Fruit fly (Drosophila melanogaster) whole organism, embryonic: ENCODE data around the gene bys.

Experiments
- Atf6 ChIP-seq: fragments of 200-800 bp; sonication (Bioruptor generic); IDR thresholded peaks from 2 replicates; pipeline ENCODE4 v1.3.6; 2022; ENCODE audit warnings: missing biosample characterization, missing genetic modification characterization
- CG10543 ChIP-seq: fragments of 200-800 bp; sonication (Bioruptor generic); optimal IDR thresholded peaks from 3 replicates; lab custom pipeline; 2017; ENCODE audit warnings: missing biosample characterization, mild to moderate bottlenecking, missing genetic modification characterization, moderate library complexity
- CG11696 ChIP-seq: fragments of 200-800 bp; sonication (Bioruptor generic); IDR thresholded peaks from 2 replicates; pipeline ENCODE4 v1.3.6; 2022; ENCODE audit warnings: missing biosample characterization, missing genetic modification characterization
- CG12219 ChIP-seq: fragments of 200-800 bp; sonication (Bioruptor generic); optimal IDR thresholded peaks from 3 replicates; lab custom pipeline; 2018; ENCODE audit warnings: missing biosample characterization, mild to moderate bottlenecking, missing genetic modification characterization
- CG14710 ChIP-seq: fragments of 200-800 bp; sonication (Bioruptor generic); optimal IDR thresholded peaks from 3 replicates; lab custom pipeline; 2019; ENCODE audit warnings: missing biosample characterization, mild to moderate bottlenecking, missing genetic modification characterization, moderate library complexity
- CG15011 ChIP-seq: fragments of 200-800 bp; sonication (Bioruptor generic); optimal IDR thresholded peaks from 3 replicates; lab custom pipeline; 2018; ENCODE audit warnings: missing biosample characterization, mild to moderate bottlenecking, missing genetic modification characterization
- CG16779 ChIP-seq: fragments of 200-800 bp; sonication (Bioruptor generic); IDR thresholded peaks from 2 replicates; pipeline ENCODE4 v1.3.6; 2022; ENCODE audit warnings: missing biosample characterization, missing genetic modification characterization
- CG17802 ChIP-seq: fragments of 200-800 bp; sonication (Bioruptor generic); optimal IDR thresholded peaks from 2 replicates; lab custom pipeline; 2018; ENCODE audit warnings: missing biosample characterization, mild to moderate bottlenecking, missing genetic modification characterization, moderate library complexity
- CG17829 ChIP-seq: fragments of 200-800 bp; optimal IDR thresholded peaks from 2 replicates; lab custom pipeline; 2019; ENCODE audit warnings: missing biosample characterization, mild to moderate bottlenecking, missing genetic modification characterization, moderate library complexity
- CG18476 ChIP-seq: fragments of 200-800 bp; sonication (Bioruptor generic); optimal IDR thresholded peaks from 2 replicates; lab custom pipeline; 2016; ENCODE audit warnings: missing biosample characterization, mild to moderate bottlenecking, missing genetic modification characterization
- CG2120 ChIP-seq: fragments of 200-800 bp; sonication (Bioruptor generic); optimal IDR thresholded peaks from 3 replicates; lab custom pipeline; 2016; ENCODE audit warnings: missing biosample characterization, missing genetic modification characterization
- CG2129 ChIP-seq: fragments of 200-800 bp; sonication (Bioruptor generic); IDR thresholded peaks from 2 replicates; pipeline ENCODE4 v1.3.6; 2022; ENCODE audit warnings: missing biosample characterization, missing genetic modification characterization; ENCODE audit not compliant: partially characterized antibody
- CG3163 ChIP-seq: fragments of 200-800 bp; sonication (Bioruptor generic); optimal IDR thresholded peaks from 3 replicates; lab custom pipeline; 2016; ENCODE audit warnings: missing biosample characterization, missing genetic modification characterization
- CG4617 ChIP-seq: fragments of 200-800 bp; sonication (Bioruptor generic); optimal IDR thresholded peaks from 3 replicates; lab custom pipeline; 2016; ENCODE audit warnings: missing biosample characterization, missing genetic modification characterization, borderline replicate concordance
- CG6683 ChIP-seq: fragments of 200-800 bp; sonication (Bioruptor generic); optimal IDR thresholded peaks from 2 replicates; lab custom pipeline; 2017; ENCODE audit warnings: missing biosample characterization, mild to moderate bottlenecking, missing genetic modification characterization, missing genetic modification reagents
- CG7372 ChIP-seq: fragments of 200-800 bp; sonication (Bioruptor generic); IDR thresholded peaks from 2 replicates; pipeline ENCODE4 v1.3.6; 2022; ENCODE audit warnings: missing biosample characterization, missing genetic modification characterization
- Camta ChIP-seq: fragments of 200-800 bp; sonication (Bioruptor generic); optimal IDR thresholded peaks from 2 replicates; lab custom pipeline; 2016; ENCODE audit warnings: missing biosample characterization, missing genetic modification characterization
- D ChIP-seq, 2 experiments: fragments of 200-800 bp in 1 of 2; fragments of >200 bp in 1 of 2; sonication (Bioruptor generic) in 1 of 2; optimal IDR thresholded peaks; 2 replicates in 1 of 2; 3 replicates in 1 of 2; lab custom pipeline; 2017; ENCODE audit warnings: mild to moderate bottlenecking in 1 of 2, missing biosample characterization in 1 of 2, missing genetic modification characterization in 1 of 2, missing genetic modification reagents in 1 of 2
- D19A ChIP-seq: fragments of 200-800 bp; optimal IDR thresholded peaks from 3 replicates; lab custom pipeline; 2019; ENCODE audit warnings: missing biosample characterization, mild to moderate bottlenecking, missing genetic modification characterization, moderate library complexity
- Deaf1 ChIP-seq: fragments of 200-800 bp; optimal IDR thresholded peaks from 3 replicates; lab custom pipeline; 2019; ENCODE audit warnings: missing biosample characterization, mild to moderate bottlenecking, missing genetic modification characterization, moderate library complexity
- Fer1 ChIP-seq: fragments of 200-800 bp; sonication (Bioruptor generic); optimal IDR thresholded peaks from 2 replicates; lab custom pipeline; 2017; ENCODE audit warnings: missing biosample characterization, mild to moderate bottlenecking, missing genetic modification characterization
- H2.0 ChIP-seq: fragments of 200-800 bp; sonication (Bioruptor generic); IDR thresholded peaks from 2 replicates; pipeline ENCODE4 v1.3.6; 2022; ENCODE audit warnings: missing biosample characterization, missing genetic modification characterization
- Med ChIP-seq: fragments of 200-800 bp; sonication (Bioruptor generic); peaks from one replicate; lab custom pipeline; 2016; ENCODE audit warnings: missing biosample characterization, missing genetic modification characterization, mild to moderate bottlenecking, inconsistent platforms, moderate library complexity
- Meics ChIP-seq: fragments of 200-800 bp; sonication (Bioruptor generic); optimal IDR thresholded peaks from 2 replicates; lab custom pipeline; 2017; ENCODE audit warnings: missing biosample characterization, mild to moderate bottlenecking, missing genetic modification characterization
- Oaz ChIP-seq: fragments of 200-800 bp; sonication (Bioruptor generic); IDR thresholded peaks from 2 replicates; pipeline ENCODE4 v1.3.6; 2022; ENCODE audit warnings: missing biosample characterization, missing genetic modification characterization
- Oli ChIP-seq: fragments of 200-800 bp; sonication (Bioruptor generic); optimal IDR thresholded peaks from 2 replicates; lab custom pipeline; 2018; ENCODE audit warnings: missing biosample characterization, mild to moderate bottlenecking, missing genetic modification characterization, moderate library complexity
- Sox102F ChIP-seq: fragments of 200-800 bp; sonication (Bioruptor generic); optimal IDR thresholded peaks from 2 replicates; lab custom pipeline; 2018; ENCODE audit warnings: missing biosample characterization, mild to moderate bottlenecking, missing genetic modification characterization, moderate library complexity
- btn ChIP-seq: fragments of 200-800 bp; sonication (Bioruptor generic); optimal IDR thresholded peaks from 2 replicates; lab custom pipeline; 2016; ENCODE audit warnings: missing biosample characterization, missing genetic modification characterization
- en ChIP-seq: fragments of 200-800 bp; sonication (Bioruptor generic); optimal IDR thresholded peaks from 2 replicates; lab custom pipeline; 2016; ENCODE audit warnings: missing biosample characterization, missing genetic modification characterization
- fd64A ChIP-seq: fragments of 200-800 bp; sonication (Bioruptor generic); optimal IDR thresholded peaks from 3 replicates; lab custom pipeline; 2018; ENCODE audit warnings: missing biosample characterization, mild to moderate bottlenecking, missing genetic modification characterization
- fu2 ChIP-seq: fragments of 200-800 bp; sonication (Bioruptor generic); optimal IDR thresholded peaks from 2 replicates; lab custom pipeline; 2016; ENCODE audit warnings: missing biosample characterization, missing genetic modification characterization
- hb ChIP-seq: fragments of 200-800 bp; sonication (Bioruptor generic); IDR thresholded peaks from 3 replicates; pipeline ENCODE4 v1.3.6; 2022; ENCODE audit warnings: missing biosample characterization, missing genetic modification characterization; ENCODE audit not compliant: partially characterized antibody
- ind ChIP-seq: fragments of 200-800 bp; sonication (Bioruptor generic); optimal IDR thresholded peaks from 3 replicates; lab custom pipeline; 2016; ENCODE audit warnings: missing biosample characterization, missing genetic modification characterization
- jumu ChIP-seq: fragments of 200-800 bp; sonication (Bioruptor generic); optimal IDR thresholded peaks from 3 replicates; lab custom pipeline; 2016; ENCODE audit warnings: missing biosample characterization, missing genetic modification characterization
- nmo ChIP-seq: fragments of 200-800 bp; sonication (Bioruptor generic); optimal IDR thresholded peaks from 2 replicates; lab custom pipeline; 2018; ENCODE audit warnings: missing biosample characterization, mild to moderate bottlenecking, missing genetic modification characterization, moderate library complexity
- pum ChIP-seq: fragments of 200-800 bp; sonication (Bioruptor generic); optimal IDR thresholded peaks from 2 replicates; lab custom pipeline; 2016; ENCODE audit warnings: missing biosample characterization, missing genetic modification characterization
- seq ChIP-seq: fragments of 200-800 bp; sonication (Bioruptor generic); IDR thresholded peaks from 2 replicates; pipeline ENCODE4 v1.3.6; 2022; ENCODE audit warnings: missing biosample characterization, missing genetic modification characterization
- sisA ChIP-seq: fragments of 200-800 bp; sonication (Bioruptor generic); IDR thresholded peaks from 2 replicates; pipeline ENCODE4 v1.3.6; 2022; ENCODE audit warnings: missing biosample characterization, missing genetic modification characterization
- tap ChIP-seq: fragments of 200-800 bp; optimal IDR thresholded peaks from 3 replicates; lab custom pipeline; 2019; ENCODE audit warnings: missing biosample characterization, mild to moderate bottlenecking, missing genetic modification characterization, moderate library complexity
- tgo ChIP-seq: fragments of 200-800 bp; sonication (Bioruptor generic); IDR thresholded peaks from 3 replicates; pipeline ENCODE4 v1.3.6; 2022; ENCODE audit warnings: missing biosample characterization, missing genetic modification characterization
- twi ChIP-seq: fragments of 200-800 bp; optimal IDR thresholded peaks from 2 replicates; lab custom pipeline; 2019; ENCODE audit warnings: missing biosample characterization, mild to moderate bottlenecking, missing genetic modification characterization, moderate library complexity
- unpg ChIP-seq: fragments of 200-800 bp; sonication (Bioruptor generic); optimal IDR thresholded peaks from 3 replicates; lab custom pipeline; 2018; ENCODE audit warnings: missing biosample characterization, mild to moderate bottlenecking, missing genetic modification characterization, moderate library complexity
- yki ChIP-seq: fragments of >200 bp; optimal IDR thresholded peaks from 3 replicates; lab custom pipeline; 2018
- zen ChIP-seq: fragments of 200-800 bp; sonication (Bioruptor generic); optimal IDR thresholded peaks from 3 replicates; lab custom pipeline; 2018; ENCODE audit warnings: missing biosample characterization, mild to moderate bottlenecking, missing genetic modification characterization, moderate library complexity
- zen2 ChIP-seq: fragments of 200-800 bp; sonication (Bioruptor generic); IDR thresholded peaks from 3 replicates; pipeline ENCODE4 v1.3.6; 2022; ENCODE audit warnings: missing biosample characterization, missing genetic modification characterization; ENCODE audit not compliant: partially characterized antibody
- zfh1 ChIP-seq: fragments of 200-800 bp; sonication (Bioruptor generic); IDR thresholded peaks from 3 replicates; pipeline ENCODE4 v1.3.6; 2022; ENCODE audit warnings: missing biosample characterization, missing genetic modification characterization

Gene bys

DNA sequence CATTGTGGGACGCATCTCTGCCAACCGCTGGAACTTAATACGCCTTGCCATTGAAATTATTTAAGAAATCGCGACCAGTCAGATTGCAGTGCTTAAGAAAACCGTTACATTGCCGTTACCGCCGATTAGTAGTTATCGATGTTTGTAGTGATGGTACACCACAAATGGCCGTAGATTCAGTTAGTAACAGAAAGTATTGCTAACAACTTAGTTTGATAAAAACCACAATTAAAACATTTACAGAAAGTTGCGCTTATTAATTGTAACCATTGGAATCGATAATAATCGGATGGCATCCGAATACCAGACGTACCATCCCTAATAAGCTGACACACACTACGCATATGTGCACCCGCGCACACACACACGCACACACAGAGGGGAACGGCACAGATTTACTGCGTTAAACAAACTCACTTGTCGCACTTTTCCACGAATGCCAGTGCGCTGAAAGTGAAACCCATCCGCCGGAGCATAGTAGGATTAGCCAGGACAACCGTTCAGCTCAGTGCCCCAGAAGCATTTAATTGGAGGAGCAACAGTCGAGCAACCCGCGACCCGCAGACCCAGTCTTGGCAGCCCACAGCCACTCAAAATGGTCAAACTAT is 18.5 kb downstream of the bys start, which contains the start of the genes hdm and Ykt6 (continued):
- TF ChIP-seq H2.0 (GFP tag; lab: Robert Waterston, UW) (peak; percentile 83), twi (tag; lab: Kevin White, UChicago) (peak; percentile 68), tgo (GFP tag; lab: Robert Waterston, UW) (peak; percentile 83), zen2 (GFP tag; lab: Robert Waterston, UW) (peak; percentile 87; the same call in 2 of the 3 replicates), CG14710 (tag; lab: Kevin White, UChicago) (peak; percentile 82), CG7372 (GFP tag; lab: Robert Waterston, UW) (peak; percentile 79), CG6683 (peak; percentile 7), CG17829 (tag; lab: Kevin White, UChicago) (peak; percentile 78), CG4617 (GFP tag; lab: Kevin White, UChicago) (peak; percentile 80), CG18476 (GFP tag; lab: Kevin White, UChicago) (peak; percentile 56), Sox102F (GFP tag; lab: Kevin White, UChicago) (no peak), pum (GFP tag; lab: Kevin White, UChicago) (peak; percentile 80), tap (tag; lab: Kevin White, UChicago) (no peak), Meics (GFP tag; lab: Kevin White, UChicago) (no peak), Atf6 (peak; percentile 85), yki (lab: Kevin White, UChicago) (no peak), CG17802 (peak; percentile 17), Deaf1 (tag; lab: Kevin White, UChicago) (peak; percentile 60), CG16779 (peak; percentile 56; the same call in 1 of the 2 replicates), unpg (GFP tag; lab: Kevin White, UChicago) (no peak), D19A (peak; percentile 59), CG12219 (GFP tag; lab: Kevin White, UChicago) (peak; percentile 53), fd64A (no peak), CG2129 (GFP tag; lab: Robert Waterston, UW) (peak; percentile 93), Camta (GFP tag; lab: Kevin White, UChicago) (peak; percentile 79), Med (GFP tag; lab: Kevin White, UChicago) (peak; percentile 97), CG2120 (GFP tag; lab: Kevin White, UChicago) (peak; percentile 89), sisA (GFP tag; lab: Robert Waterston, UW) (peak; percentile 71), zfh1 (GFP tag; lab: Robert Waterston, UW) (peak; percentile 85), hb (GFP tag; lab: Robert Waterston, UW) (peak; percentile 92), zen (tag; lab: Kevin White, UChicago) (peak; percentile 71), D (optimal IDR thresholded peaks at IDR 0.05; lab: Kevin White, UChicago) (no peak), D (GFP tag; optimal IDR thresholded peaks at IDR 0.05; lab: Kevin White, UChicago) (peak; percentile 48), CG3163 (peak; percentile 73), nmo (peak; percentile 78), Oli (tag; lab: Kevin White, UChicago) (no peak), en (GFP tag; lab: Kevin White, UChicago) (peak; percentile 58), jumu (GFP tag; lab: Kevin White, UChicago) (peak; percentile 86), CG11696 (GFP tag; lab: Robert Waterston, UW) (peak; percentile 37; the same call in 1 of the 2 replicates), Oaz (GFP tag; lab: Robert Waterston, UW) (0 out of 2 replicates have a peak, but pooled peaks have one; percentile 40), seq (peak; percentile 68), ind (GFP tag; lab: Kevin White, UChicago) (no peak), CG10543 (GFP tag; lab: Kevin White, UChicago) (peak; percentile 40), Fer1 (GFP tag; lab: Kevin White, UChicago) (peak; percentile 79), btn (GFP tag; lab: Kevin White, UChicago) (peak; percentile 23), fu2 (GFP tag; lab: Kevin White, UChicago) (peak; percentile 70), CG15011 (no peak)
